Fruit fly (Drosophila melanogaster): ENCODE measurements around the gene Jon66Ci.
A peak's percentile ranks its signal among the peaks of the same experiment; 100 is the strongest.

Jon66Ci gene

dm6 chr3L:8394944-8395343, 3.6 kb downstream of the Jon66Ci start (continued):
- TF ChIP-seq Usf (GFP tag; optimal IDR thresholded peaks at IDR 0.05) (no peak), CG34422 (GFP tag; IDR thresholded peaks at IDR 0.05) (0 out of 3 replicates have a peak, but pooled peaks have one; percentile 7), emc (GFP tag; optimal IDR thresholded peaks at IDR 0.05) (no peak), sob (GFP tag; IDR thresholded peaks at IDR 0.05) (no peak), Fer3 (tag; optimal IDR thresholded peaks at IDR 0.05) (no peak), PHDP (tag; optimal IDR thresholded peaks at IDR 0.05) (no peak), Mes4 (GFP tag; optimal IDR thresholded peaks at IDR 0.05) (no peak), B-H2 (GFP tag; optimal IDR thresholded peaks at IDR 0.05) (no peak), CG18262 (tag; optimal IDR thresholded peaks at IDR 0.05) (no peak), CG7357 (GFP tag; IDR thresholded peaks at IDR 0.05) (no peak), CG10543 (GFP tag; optimal IDR thresholded peaks at IDR 0.05) (no peak), Deaf1 (tag; optimal IDR thresholded peaks at IDR 0.05) (no peak), CG4707 (GFP tag; optimal IDR thresholded peaks at IDR 0.05) (no peak), Tbp (GFP tag; optimal IDR thresholded peaks at IDR 0.05) (no peak), gro (GFP tag; optimal IDR thresholded peaks at IDR 0.05) (no peak), CG18619 (GFP tag; optimal IDR thresholded peaks at IDR 0.05) (no peak), trem (tag; optimal IDR thresholded peaks at IDR 0.05) (no peak), CG13775 (GFP tag; optimal IDR thresholded peaks at IDR 0.05) (no peak), CG18764 (GFP tag; optimal IDR thresholded peaks at IDR 0.05) (no peak), CrebB (tag; optimal IDR thresholded peaks at IDR 0.05) (no peak), oc (tag; optimal IDR thresholded peaks at IDR 0.05) (no peak), fd102C (GFP tag; optimal IDR thresholded peaks at IDR 0.05) (no peak), CG8478 (optimal IDR thresholded peaks at IDR 0.05) (no peak), CG2875 (GFP tag; optimal IDR thresholded peaks at IDR 0.05) (no peak), Dfd (GFP tag; optimal IDR thresholded peaks at IDR 0.05) (no peak), CG7745 (tag; optimal IDR thresholded peaks at IDR 0.05) (no peak), ato (GFP tag; IDR thresholded peaks at IDR 0.05; ENCODE audit: partially characterized antibody) (0 out of 2 replicates have a peak, but pooled peaks have one; percentile 25), CG11398 (GFP tag; optimal IDR thresholded peaks at IDR 0.05) (no peak), lmd (GFP tag; IDR thresholded peaks at IDR 0.05) (no peak), CG9609 (GFP tag; optimal IDR thresholded peaks at IDR 0.05) (no peak), CG9876 (GFP tag; optimal IDR thresholded peaks at IDR 0.05) (no peak), B-H1 (GFP tag; IDR thresholded peaks at IDR 0.05) (no peak), sug (tag; optimal IDR thresholded peaks at IDR 0.05) (no peak), da (GFP tag; optimal IDR thresholded peaks at IDR 0.05) (no peak), CG4404 (GFP tag; IDR thresholded peaks at IDR 0.05) (no peak), Vsx1 (GFP tag; optimal IDR thresholded peaks at IDR 0.05) (no peak), odd (GFP tag; optimal IDR thresholded peaks at IDR 0.05) (no peak), danr (GFP tag; IDR thresholded peaks at IDR 0.05) (no peak), cato (GFP tag; optimal IDR thresholded peaks at IDR 0.05; ENCODE audit: borderline replicate concordance) (no peak), CG7786 (GFP tag; optimal IDR thresholded peaks at IDR 0.05) (no peak), fu2 (GFP tag; optimal IDR thresholded peaks at IDR 0.05) (no peak), ind (GFP tag; optimal IDR thresholded peaks at IDR 0.05) (no peak), lov (optimal IDR thresholded peaks at IDR 0.05) (no peak), lov (GFP tag; IDR thresholded peaks at IDR 0.05) (0 out of 3 replicates have a peak, but pooled peaks have one; percentile 42), Rfx (GFP tag; IDR thresholded peaks at IDR 0.05) (peak; percentile 35; the same call in 1 of the 2 replicates), CG9437 (GFP tag; optimal IDR thresholded peaks at IDR 0.05) (no peak), E2f2 (GFP tag; IDR thresholded peaks at IDR 0.05) (peak; percentile 81), Doc3 (GFP tag; IDR thresholded peaks at IDR 0.05; ENCODE audit: partially characterized antibody) (no peak), chinmo (GFP tag; IDR thresholded peaks at IDR 0.05; ENCODE audit: partially characterized antibody) (peak; percentile 65; the same call in 2 of the 4 replicates), Antp (GFP tag; optimal IDR thresholded peaks at IDR 0.05) (no peak), CG2199 (GFP tag; IDR thresholded peaks at IDR 0.05) (peak; percentile 89), tgo (GFP tag; IDR thresholded peaks at IDR 0.05) (no peak), CG12769 (tag; optimal IDR thresholded peaks at IDR 0.05) (no peak)

Data from whole organism, embryonic.